Fruit fly (Drosophila melanogaster) whole organism, embryonic: ENCODE measurements around the gene CG32099.

Experiments used
- Bgb ChIP-seq: fragments of 200-800 bp; sonication (Bioruptor generic); IDR thresholded peaks from 2 replicates; pipeline ENCODE4 v1.3.6; 2022; ENCODE audit warnings: missing biosample characterization, missing genetic modification characterization; ENCODE audit not compliant: partially characterized antibody
- Bteb2 ChIP-seq: fragments of 200-800 bp; sonication (Bioruptor generic); optimal IDR thresholded peaks from 2 replicates; lab custom pipeline; 2016; ENCODE audit warnings: missing biosample characterization, missing genetic modification characterization
- CG10209 ChIP-seq: fragments of 200-800 bp; sonication (Bioruptor generic); optimal IDR thresholded peaks from 3 replicates; lab custom pipeline; 2017; ENCODE audit warnings: missing biosample characterization, mild to moderate bottlenecking, missing genetic modification characterization, missing genetic modification reagents
- CG1024 ChIP-seq: fragments of 200-800 bp; sonication (Bioruptor generic); IDR thresholded peaks from 2 replicates; pipeline ENCODE4 v1.3.6; 2022; ENCODE audit warnings: missing biosample characterization, missing genetic modification characterization
- CG12769 ChIP-seq: fragments of 200-800 bp; sonication (Bioruptor generic); optimal IDR thresholded peaks from 2 replicates; lab custom pipeline; 2019; ENCODE audit warnings: missing biosample characterization, mild to moderate bottlenecking, missing genetic modification characterization, moderate library complexity
- CG12942 ChIP-seq: fragments of 200-800 bp; sonication (Bioruptor generic); optimal IDR thresholded peaks from 3 replicates; lab custom pipeline; 2016; ENCODE audit warnings: missing biosample characterization, missing genetic modification characterization
- CG14667 ChIP-seq: fragments of 200-800 bp; sonication (Bioruptor generic); IDR thresholded peaks from 2 replicates; pipeline ENCODE4 v1.3.6; 2022; ENCODE audit warnings: missing biosample characterization, missing genetic modification characterization
- CG15269 ChIP-seq: fragments of 200-800 bp; sonication (Bioruptor generic); optimal IDR thresholded peaks from 2 replicates; lab custom pipeline; 2018; ENCODE audit warnings: missing biosample characterization, mild to moderate bottlenecking, missing genetic modification characterization, moderate library complexity
- CG18011 ChIP-seq: fragments of 200-800 bp; sonication (Bioruptor generic); optimal IDR thresholded peaks from 2 replicates; lab custom pipeline; 2017; ENCODE audit warnings: missing biosample characterization, missing genetic modification characterization, mild to moderate bottlenecking, moderate library complexity, missing genotype
- CG18599 ChIP-seq: fragments of 200-800 bp; sonication (Bioruptor generic); optimal IDR thresholded peaks from 3 replicates; lab custom pipeline; 2017; ENCODE audit warnings: missing biosample characterization, missing genetic modification characterization, mild to moderate bottlenecking, moderate library complexity, missing genetic modification reagents
- CG2129 ChIP-seq: fragments of 200-800 bp; sonication (Bioruptor generic); IDR thresholded peaks from 2 replicates; pipeline ENCODE4 v1.3.6; 2022; ENCODE audit warnings: missing biosample characterization, missing genetic modification characterization; ENCODE audit not compliant: partially characterized antibody
- CG3065 ChIP-seq: fragments of 200-800 bp; sonication (Bioruptor generic); optimal IDR thresholded peaks from 2 replicates; lab custom pipeline; 2016; ENCODE audit warnings: missing biosample characterization, missing genetic modification characterization
- CG34376 ChIP-seq: fragments of 200-800 bp; sonication (Bioruptor generic); optimal IDR thresholded peaks from 2 replicates; lab custom pipeline; 2018; ENCODE audit warnings: missing biosample characterization, mild to moderate bottlenecking, missing genetic modification characterization
- CG42726 ChIP-seq: fragments of 200-800 bp; sonication (Bioruptor generic); IDR thresholded peaks from 2 replicates; pipeline ENCODE4 v1.3.6; 2022; ENCODE audit warnings: missing biosample characterization, missing genetic modification characterization; ENCODE audit not compliant: partially characterized antibody
- CG7928 ChIP-seq: fragments of 200-800 bp; sonication (Bioruptor generic); optimal IDR thresholded peaks from 2 replicates; lab custom pipeline; 2017; ENCODE audit warnings: missing biosample characterization, mild to moderate bottlenecking, missing genetic modification characterization
- Dll ChIP-seq: fragments of 200-800 bp; sonication (Bioruptor generic); IDR thresholded peaks from 4 replicates; pipeline ENCODE4 v1.3.6; 2022; ENCODE audit warnings: missing biosample characterization, missing genetic modification characterization; ENCODE audit not compliant: partially characterized antibody
- Dp ChIP-seq: fragments of 200-800 bp; sonication (Bioruptor generic); optimal IDR thresholded peaks from 2 replicates; lab custom pipeline; 2018; ENCODE audit warnings: missing biosample characterization, mild to moderate bottlenecking, missing genetic modification characterization, moderate library complexity
- Fer2 ChIP-seq: fragments of 200-800 bp; sonication (Bioruptor generic); optimal IDR thresholded peaks from 2 replicates; lab custom pipeline; 2018; ENCODE audit warnings: missing biosample characterization, mild to moderate bottlenecking, missing genetic modification characterization, moderate library complexity
- HLH4C ChIP-seq: fragments of 200-800 bp; sonication (Bioruptor generic); IDR thresholded peaks from 3 replicates; pipeline ENCODE4 v1.3.6; 2022; ENCODE audit warnings: missing biosample characterization, missing genetic modification characterization; ENCODE audit not compliant: partially characterized antibody
- HmgZ ChIP-seq: fragments of 200-800 bp; sonication (Bioruptor generic); optimal IDR thresholded peaks from 2 replicates; lab custom pipeline; 2018; ENCODE audit warnings: missing biosample characterization, mild to moderate bottlenecking, missing genetic modification characterization
- Max ChIP-seq: fragments of 200-800 bp; sonication (Bioruptor generic); optimal IDR thresholded peaks from 2 replicates; lab custom pipeline; 2016; ENCODE audit warnings: missing biosample characterization, mild to moderate bottlenecking, missing genetic modification characterization
- Myb ChIP-seq: fragments of 200-800 bp; sonication (Bioruptor generic); optimal IDR thresholded peaks from 2 replicates; lab custom pipeline; 2016; ENCODE audit warnings: missing biosample characterization, missing genetic modification characterization
- Oli ChIP-seq: fragments of 200-800 bp; sonication (Bioruptor generic); optimal IDR thresholded peaks from 2 replicates; lab custom pipeline; 2018; ENCODE audit warnings: missing biosample characterization, mild to moderate bottlenecking, missing genetic modification characterization, moderate library complexity
- PHDP ChIP-seq: fragments of 200-800 bp; sonication (Bioruptor generic); optimal IDR thresholded peaks from 3 replicates; lab custom pipeline; 2018; ENCODE audit warnings: missing biosample characterization, mild to moderate bottlenecking, missing genetic modification characterization, moderate library complexity
- corto ChIP-seq: fragments of 200-800 bp; sonication (Bioruptor generic); optimal IDR thresholded peaks from 2 replicates; lab custom pipeline; 2016; ENCODE audit warnings: missing biosample characterization, mild to moderate bottlenecking, missing genetic modification characterization, moderate library complexity
- crc ChIP-seq: fragments of 200-800 bp; sonication (Bioruptor generic); optimal IDR thresholded peaks from 2 replicates; lab custom pipeline; 2016; ENCODE audit warnings: missing biosample characterization, missing genetic modification characterization
- jigr1 ChIP-seq: fragments of 200-800 bp; sonication (Bioruptor generic); IDR thresholded peaks from 3 replicates; pipeline ENCODE4 v1.3.6; 2022; ENCODE audit warnings: missing biosample characterization, missing genetic modification characterization
- kni ChIP-seq: fragments of 200-800 bp; sonication (Bioruptor generic); optimal IDR thresholded peaks from 3 replicates; lab custom pipeline; 2017; ENCODE audit warnings: mild to moderate bottlenecking, missing biosample characterization, missing genetic modification reagents, missing genetic modification characterization
- lov ChIP-seq, 2 experiments: fragments of 200-800 bp in 1 of 2; fragments of >200 bp in 1 of 2; sonication (Bioruptor generic) in 1 of 2; IDR thresholded peaks in 1 of 2; optimal IDR thresholded peaks in 1 of 2; 2 replicates in 1 of 2; 3 replicates in 1 of 2; pipeline versions ENCODE4 v1.3.6 to Lab custom; 2017 to 2022; ENCODE audit warnings: missing biosample characterization in 1 of 2, missing genetic modification characterization in 1 of 2
- luna ChIP-seq: fragments of 200-800 bp; sonication (Bioruptor generic); optimal IDR thresholded peaks from 2 replicates; lab custom pipeline; 2016; ENCODE audit warnings: missing biosample characterization, missing genetic modification characterization
- mirr ChIP-seq: fragments of 200-800 bp; sonication (Bioruptor generic); optimal IDR thresholded peaks from 3 replicates; lab custom pipeline; 2018; ENCODE audit warnings: missing biosample characterization, mild to moderate bottlenecking, missing genetic modification characterization
- mld ChIP-seq: fragments of 200-800 bp; sonication (Bioruptor generic); IDR thresholded peaks from 3 replicates; pipeline ENCODE4 v1.3.6; 2022; ENCODE audit warnings: missing biosample characterization, missing genetic modification characterization; ENCODE audit not compliant: partially characterized antibody
- phol ChIP-seq: fragments of 200-800 bp; sonication (Bioruptor generic); optimal IDR thresholded peaks from 3 replicates; lab custom pipeline; 2018; ENCODE audit warnings: missing biosample characterization, mild to moderate bottlenecking, missing genetic modification characterization, moderate library complexity
- pita ChIP-seq: fragments of 200-800 bp; sonication (Bioruptor generic); optimal IDR thresholded peaks from 2 replicates; lab custom pipeline; 2017; ENCODE audit warnings: missing biosample characterization, mild to moderate bottlenecking, missing genetic modification characterization
- pnt ChIP-seq: fragments of 200-800 bp; sonication (Bioruptor generic); optimal IDR thresholded peaks from 3 replicates; lab custom pipeline; 2016; ENCODE audit warnings: missing biosample characterization, missing genetic modification characterization
- sc ChIP-seq, 3 experiments: fragments of >200 bp in 2 of 3; fragments of 200-800 bp in 1 of 3; sonication (Bioruptor generic) in 1 of 3; optimal IDR thresholded peaks; 2 replicates in 2 of 3; 3 replicates in 1 of 3; lab custom pipeline; 2017; ENCODE audit warnings: mild to moderate bottlenecking in 1 of 3, missing biosample characterization in 1 of 3, missing genetic modification characterization in 1 of 3, missing genetic modification reagents in 1 of 3
- sna ChIP-seq: fragments of 200-800 bp; sonication (Bioruptor generic); IDR thresholded peaks from 2 replicates; pipeline ENCODE4 v1.3.6; 2022; ENCODE audit warnings: missing biosample characterization, missing genetic modification characterization; ENCODE audit not compliant: partially characterized antibody
- sob ChIP-seq: fragments of 200-800 bp; sonication (Bioruptor generic); IDR thresholded peaks from 2 replicates; pipeline ENCODE4 v1.3.6; 2022; ENCODE audit warnings: missing biosample characterization, missing genetic modification characterization
- sug ChIP-seq: fragments of 200-800 bp; optimal IDR thresholded peaks from 2 replicates; lab custom pipeline; 2019; ENCODE audit warnings: missing biosample characterization, mild to moderate bottlenecking, missing genetic modification characterization, moderate library complexity
- tgo ChIP-seq: fragments of 200-800 bp; sonication (Bioruptor generic); IDR thresholded peaks from 3 replicates; pipeline ENCODE4 v1.3.6; 2022; ENCODE audit warnings: missing biosample characterization, missing genetic modification characterization
- tna ChIP-seq: fragments of 200-800 bp; sonication (Bioruptor generic); IDR thresholded peaks from 2 replicates; pipeline ENCODE4 v1.3.6; 2022; ENCODE audit warnings: missing biosample characterization, missing genetic modification characterization; ENCODE audit not compliant: partially characterized antibody
- ttk ChIP-seq: fragments of 200-800 bp; sonication (Bioruptor generic); IDR thresholded peaks from 2 replicates; pipeline ENCODE4 v2.1.2; 2022; ENCODE audit warnings: missing biosample characterization, missing genetic modification characterization
- vvl ChIP-seq: fragments of 200-800 bp; sonication (Bioruptor generic); IDR thresholded peaks from 2 replicates; pipeline ENCODE4 v1.3.6; 2022; ENCODE audit warnings: missing biosample characterization, missing genetic modification characterization
- yki ChIP-seq: fragments of >200 bp; optimal IDR thresholded peaks from 3 replicates; lab custom pipeline; 2018
- zen2 ChIP-seq: fragments of 200-800 bp; sonication (Bioruptor generic); IDR thresholded peaks from 3 replicates; pipeline ENCODE4 v1.3.6; 2022; ENCODE audit warnings: missing biosample characterization, missing genetic modification characterization; ENCODE audit not compliant: partially characterized antibody
- zfh1 ChIP-seq: fragments of 200-800 bp; sonication (Bioruptor generic); IDR thresholded peaks from 3 replicates; pipeline ENCODE4 v1.3.6; 2022; ENCODE audit warnings: missing biosample characterization, missing genetic modification characterization

Gene CG32099

dm6 chr3L:12138113-12138899 is 10.8 kb upstream of the CG32099 start, which contains the start of the genes ND-SGDH and RhoGAP68F (continued):
- TF ChIP-seq CG18011 (GFP tag; lab: Kevin White, UChicago) (peak; percentile 24), Myb (peak; percentile 25), sob (peak; percentile 79), HLH4C (GFP tag; lab: Robert Waterston, UW) (peak; percentile 92), CG2129 (peak; percentile 84), lov (optimal IDR thresholded peaks at IDR 0.05; lab: Kevin White, UChicago) (no peak), lov (GFP tag; IDR thresholded peaks at IDR 0.05; lab: Robert Waterston, UW) (no peak), zfh1 (GFP tag; lab: Robert Waterston, UW) (peak; percentile 60; the same call in 2 of the 3 replicates), phol (tag; lab: Kevin White, UChicago) (peak; percentile 83), pita (GFP tag; lab: Kevin White, UChicago) (no peak), CG12769 (tag; lab: Kevin White, UChicago) (peak; percentile 30), Bgb (GFP tag; lab: Robert Waterston, UW) (peak; percentile 90), Oli (tag; lab: Kevin White, UChicago) (peak; percentile 55), mirr (GFP tag; lab: Kevin White, UChicago) (no peak), CG14667 (GFP tag; lab: Robert Waterston, UW) (peak; percentile 36; the same call in 1 of the 2 replicates), sna (peak; percentile 95), CG12942 (GFP tag; lab: Kevin White, UChicago) (peak; percentile 73), Dp (GFP tag; lab: Kevin White, UChicago) (peak; percentile 8), CG1024 (GFP tag; lab: Robert Waterston, UW) (no peak), vvl (GFP tag; lab: Robert Waterston, UW) (peak; percentile 59), CG18599 (GFP tag; lab: Kevin White, UChicago) (peak; percentile 76), kni (GFP tag; lab: Kevin White, UChicago) (peak; percentile 33), CG34376 (GFP tag; lab: Kevin White, UChicago) (peak; percentile 49), tgo (GFP tag; lab: Robert Waterston, UW) (peak; percentile 74), tna (peak; percentile 77), CG10209 (GFP tag; lab: Kevin White, UChicago) (peak; percentile 56), jigr1 (GFP tag; lab: Robert Waterston, UW) (no peak), zen2 (GFP tag; lab: Robert Waterston, UW) (peak; percentile 81), CG15269 (tag; lab: Kevin White, UChicago) (peak; percentile 74), sug (tag; lab: Kevin White, UChicago) (peak; percentile 82), CG7928 (no peak), Max (GFP tag; lab: Kevin White, UChicago) (peak; percentile 63), Dll (peak; percentile 99), Fer2 (tag; lab: Kevin White, UChicago) (peak; percentile 69), crc (no peak), ttk (GFP tag; lab: Robert Waterston, UW) (peak; percentile 49; the same call in 1 of the 2 replicates), CG3065 (GFP tag; lab: Kevin White, UChicago) (peak; percentile 52), yki (lab: Kevin White, UChicago) (no peak), corto (GFP tag; lab: Kevin White, UChicago) (peak; percentile 71), mld (GFP tag; lab: Robert Waterston, UW) (peak; percentile 69; the same call in 2 of the 3 replicates), luna (GFP tag; lab: Kevin White, UChicago) (peak; percentile 25), Bteb2 (peak; percentile 55), PHDP (tag; lab: Kevin White, UChicago) (peak; percentile 54), CG42726 (GFP tag; lab: Robert Waterston, UW) (peak; percentile 81), HmgZ (tag; lab: Kevin White, UChicago) (peak; percentile 72), sc (optimal IDR thresholded peaks at IDR 0.05; lab: Kevin White, UChicago) (no peak), sc (GFP tag; optimal IDR thresholded peaks at IDR 0.05; lab: Kevin White, UChicago) (peak; percentile 47), pnt (GFP tag; lab: Kevin White, UChicago) (peak; percentile 51)
